Worm (Caenorhabditis elegans): ENCODE data around the gene F56D2.2.

Gene F56D2.2

ce11 chrIII:5591668-5592149 lies 4.6 kb downstream of the F56D2.2 start, which contains the start of the genes ddx-15 and ucr-1:
TSS of gene ddx-15 (minus strand) at chrIII:5591718.
TSS of gene ucr-1 (plus strand) at chrIII:5592135.
- no peak for TF ChIP-seq sem-2 (GFP tag; optimal IDR thresholded peaks at IDR 0.05)
- peak; percentile 41 for TF ChIP-seq pha-4 (tag; optimal IDR thresholded peaks at IDR 0.05)
- TF ChIP-seq ceh-83 (GFP tag; optimal IDR thresholded peaks at IDR 0.05): no peak
- TF ChIP-seq flh-1 (GFP tag; optimal IDR thresholded peaks at IDR 0.05): no peak
- no peak for TF ChIP-seq ztf-11 (tag; optimal IDR thresholded peaks at IDR 0.05)
- TF ChIP-seq lsy-2 (tag; optimal IDR thresholded peaks at IDR 0.05): peak; percentile 76
- peak; percentile 71 for TF ChIP-seq mep-1 (tag; optimal IDR thresholded peaks at IDR 0.05)
- TF ChIP-seq unc-120 (tag; optimal IDR thresholded peaks at IDR 0.05; ENCODE audit: poor library complexity, severe bottlenecking): peak; percentile 20
- TF ChIP-seq nhr-237 (tag; optimal IDR thresholded peaks at IDR 0.05): no peak
- no peak for TF ChIP-seq nhr-76 (tag; optimal IDR thresholded peaks at IDR 0.05)
- TF ChIP-seq mls-2 (tag; optimal IDR thresholded peaks at IDR 0.05): no peak
- no peak for TF ChIP-seq nhr-28 (tag; optimal IDR thresholded peaks at IDR 0.05)
- no peak for TF ChIP-seq sptf-1 (tag; optimal IDR thresholded peaks at IDR 0.05)
- peak; percentile 55 for TF ChIP-seq lin-13 (tag; optimal IDR thresholded peaks at IDR 0.05)
- no peak for TF ChIP-seq elt-3 (tag; optimal IDR thresholded peaks at IDR 0.05)
- TF ChIP-seq drap-1 (GFP tag; optimal IDR thresholded peaks at IDR 0.05): no peak
- TF ChIP-seq ces-1 (GFP tag; optimal IDR thresholded peaks at IDR 0.05): no peak
- no peak for TF ChIP-seq ceh-39 (tag; optimal IDR thresholded peaks at IDR 0.05)
- TF ChIP-seq hlh-1 (tag; optimal IDR thresholded peaks at IDR 0.05): no peak
- TF ChIP-seq mab-5 (tag; optimal IDR thresholded peaks at IDR 0.05): no peak
- no peak for TF ChIP-seq ham-2 (GFP tag; optimal IDR thresholded peaks at IDR 0.05)
- TF ChIP-seq ceh-43 (GFP tag; optimal IDR thresholded peaks at IDR 0.05): no peak
- no peak for TF ChIP-seq unc-62 (GFP tag; optimal IDR thresholded peaks at IDR 0.05)
- no peak for TF ChIP-seq M03D4.4 (tag; optimal IDR thresholded peaks at IDR 0.05)

ce11 chrIII:5594350-5594749 lies 7.3 kb downstream of the F56D2.2 start:
- TF ChIP-seq nhr-2 (tag; optimal IDR thresholded peaks at IDR 0.05) (peak; percentile 38), ces-1 (GFP tag; optimal IDR thresholded peaks at IDR 0.05) (no peak), drap-1 (GFP tag; optimal IDR thresholded peaks at IDR 0.05) (no peak), ham-2 (GFP tag; optimal IDR thresholded peaks at IDR 0.05) (peak; percentile 48), cnd-1 (tag; optimal IDR thresholded peaks at IDR 0.05) (no peak)

ce11 chrIII:5595445-5595844 lies 8.4 kb downstream of the F56D2.2 start, which contains the start of gene ced-6:
TSS of gene ced-6 (plus strand) at chrIII:5595771.
- no peak for TF ChIP-seq tbx-8 (GFP tag; optimal IDR thresholded peaks at IDR 0.05)
- no peak for TF ChIP-seq bed-3 (GFP tag; optimal IDR thresholded peaks at IDR 0.05)
- TF ChIP-seq cnd-1 (tag; optimal IDR thresholded peaks at IDR 0.05): no peak
- no peak for TF ChIP-seq elt-3 (tag; optimal IDR thresholded peaks at IDR 0.05)
- no peak for TF ChIP-seq ham-2 (GFP tag; optimal IDR thresholded peaks at IDR 0.05)
- TF ChIP-seq nhr-76 (tag; optimal IDR thresholded peaks at IDR 0.05): no peak
- no peak for TF ChIP-seq ztf-11 (tag; optimal IDR thresholded peaks at IDR 0.05)
- TF ChIP-seq ceh-83 (GFP tag; optimal IDR thresholded peaks at IDR 0.05): no peak
- TF ChIP-seq flh-1 (GFP tag; optimal IDR thresholded peaks at IDR 0.05): no peak
- no peak for TF ChIP-seq snpc-4 (tag; optimal IDR thresholded peaks at IDR 0.05)
- TF ChIP-seq sptf-1 (tag; optimal IDR thresholded peaks at IDR 0.05): no peak
- TF ChIP-seq lin-32 (GFP tag; optimal IDR thresholded peaks at IDR 0.05): no peak
- TF ChIP-seq nhr-237 (tag; optimal IDR thresholded peaks at IDR 0.05): no peak
- TF ChIP-seq unc-39 (tag; optimal IDR thresholded peaks at IDR 0.05): no peak
- no peak for TF ChIP-seq drap-1 (GFP tag; optimal IDR thresholded peaks at IDR 0.05)
- TF ChIP-seq nhr-28 (tag; optimal IDR thresholded peaks at IDR 0.05): no peak
- TF ChIP-seq zip-8 (tag; optimal IDR thresholded peaks at IDR 0.05): no peak
- no peak for TF ChIP-seq lin-13 (tag; optimal IDR thresholded peaks at IDR 0.05)
- TF ChIP-seq mep-1 (tag; optimal IDR thresholded peaks at IDR 0.05): no peak

ce11 chrIII:5599958-5600357 lies 12.9 kb downstream of the F56D2.2 start, which contains the start of gene wdr-37:
TSS of gene wdr-37 (minus strand) at chrIII:5600058.
- TF ChIP-seq bed-3 (GFP tag; optimal IDR thresholded peaks at IDR 0.05): no peak
- no peak for TF ChIP-seq mep-1 (tag; optimal IDR thresholded peaks at IDR 0.05)
- TF ChIP-seq cnd-1 (tag; optimal IDR thresholded peaks at IDR 0.05): no peak
- TF ChIP-seq ceh-39 (tag; optimal IDR thresholded peaks at IDR 0.05): no peak
- no peak for TF ChIP-seq lsy-2 (tag; optimal IDR thresholded peaks at IDR 0.05)

- TF ChIP-seq nhr-2 (tag; optimal IDR thresholded peaks at IDR 0.05): no peak
- peak; percentile 70 for TF ChIP-seq nhr-28 (tag; optimal IDR thresholded peaks at IDR 0.05)
- TF ChIP-seq ham-2 (GFP tag; optimal IDR thresholded peaks at IDR 0.05): peak; percentile 94
- peak; percentile 87 for TF ChIP-seq lin-13 (tag; optimal IDR thresholded peaks at IDR 0.05)
- no peak for TF ChIP-seq elt-3 (tag; optimal IDR thresholded peaks at IDR 0.05)
- peak; percentile 42 for TF ChIP-seq lsy-2 (tag; optimal IDR thresholded peaks at IDR 0.05)
- no peak for TF ChIP-seq snpc-4 (tag; optimal IDR thresholded peaks at IDR 0.05)
- no peak for TF ChIP-seq nhr-12 (tag; optimal IDR thresholded peaks at IDR 0.05)
- TF ChIP-seq blmp-1 (tag; optimal IDR thresholded peaks at IDR 0.05): no peak
- peak; percentile 86 for TF ChIP-seq bed-3 (GFP tag; optimal IDR thresholded peaks at IDR 0.05)
- no peak for TF ChIP-seq elt-1 (tag; optimal IDR thresholded peaks at IDR 0.05; ENCODE audit: borderline replicate concordance, insufficient read depth)
- TF ChIP-seq cnd-1 (tag; optimal IDR thresholded peaks at IDR 0.05): peak; percentile 97
- TF ChIP-seq ceh-39 (tag; optimal IDR thresholded peaks at IDR 0.05): no peak
- peak; percentile 98 for TF ChIP-seq ceh-83 (GFP tag; optimal IDR thresholded peaks at IDR 0.05)
- TF ChIP-seq mab-5 (tag; optimal IDR thresholded peaks at IDR 0.05): no peak
- peak; percentile 70 for TF ChIP-seq ztf-11 (tag; optimal IDR thresholded peaks at IDR 0.05)
- TF ChIP-seq unc-120 (tag; optimal IDR thresholded peaks at IDR 0.05; ENCODE audit: poor library complexity, severe bottlenecking): peak; percentile 84
- TF ChIP-seq mls-2 (tag; optimal IDR thresholded peaks at IDR 0.05): peak; percentile 97
- peak; percentile 47 for TF ChIP-seq nhr-76 (tag; optimal IDR thresholded peaks at IDR 0.05)
- TF ChIP-seq zip-8 (tag; optimal IDR thresholded peaks at IDR 0.05): no peak
- TF ChIP-seq pha-4 (tag; optimal IDR thresholded peaks at IDR 0.05): peak; percentile 95
- TF ChIP-seq sem-2 (GFP tag; optimal IDR thresholded peaks at IDR 0.05): peak; percentile 96
- peak; percentile 92 for TF ChIP-seq flh-1 (GFP tag; optimal IDR thresholded peaks at IDR 0.05)
- TF ChIP-seq ces-1 (GFP tag; optimal IDR thresholded peaks at IDR 0.05): no peak
- TF ChIP-seq lin-32 (GFP tag; optimal IDR thresholded peaks at IDR 0.05): peak; percentile 94
- peak; percentile 30 for TF ChIP-seq unc-62 (GFP tag; optimal IDR thresholded peaks at IDR 0.05)
- TF ChIP-seq drap-1 (GFP tag; optimal IDR thresholded peaks at IDR 0.05): peak; percentile 97
- peak; percentile 89 for TF ChIP-seq ceh-43 (GFP tag; optimal IDR thresholded peaks at IDR 0.05)
- TF ChIP-seq tbx-8 (GFP tag; optimal IDR thresholded peaks at IDR 0.05): peak; percentile 96
- TF ChIP-seq nhr-237 (tag; optimal IDR thresholded peaks at IDR 0.05): peak; percentile 12
Measured at ce11 chrIII:5601999-5602398, 14.9 kb downstream of the F56D2.2 start.
